Worm (Caenorhabditis elegans): Measurements from ENCODE around the gene B0432.7.

B0432.7 gene

DNA sequence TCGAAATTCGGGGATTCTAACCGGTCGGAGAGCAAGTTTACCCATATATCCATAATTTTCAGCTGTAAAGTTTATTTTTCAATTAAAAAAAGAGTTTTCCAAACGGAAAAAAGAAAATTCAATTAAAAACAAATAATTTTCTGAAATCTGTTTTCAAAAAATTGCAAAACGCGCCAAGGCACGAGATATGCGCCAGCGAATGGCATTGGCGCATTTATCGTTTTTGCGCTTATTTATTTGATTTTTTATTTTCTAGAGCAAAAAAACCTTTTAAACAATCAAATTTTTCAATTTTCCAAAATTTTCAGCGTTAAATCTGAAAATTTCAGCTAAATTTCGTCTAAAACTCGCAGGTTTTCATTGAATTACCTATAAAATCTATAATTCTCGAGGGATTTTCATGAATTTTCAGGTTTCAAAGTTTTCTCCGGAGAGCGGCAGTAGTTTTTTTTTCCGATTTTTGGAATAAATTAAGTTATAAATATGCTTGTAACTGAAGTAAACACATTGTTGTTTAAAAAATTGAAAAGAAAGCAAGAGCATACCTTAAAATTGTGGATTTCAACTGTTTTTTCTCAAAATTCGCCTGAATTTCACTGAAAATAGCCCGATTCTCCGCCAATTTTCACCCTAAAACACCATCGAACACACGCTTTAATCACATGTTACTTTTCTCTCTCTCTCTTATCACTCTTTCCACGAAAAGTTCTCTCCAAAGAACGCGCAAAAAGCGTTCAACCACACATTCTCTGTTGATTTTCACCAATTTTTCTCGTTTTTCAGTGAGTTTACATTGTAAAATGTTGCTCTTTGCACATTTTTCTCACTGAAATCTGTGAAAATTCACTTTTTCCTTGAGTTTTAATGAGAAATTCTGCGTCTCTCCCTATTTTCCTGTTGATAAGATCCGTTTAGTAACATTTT is 12.1 kb upstream of the B0432.7 start, which contains the start of gene B0432.10 (continued):
- peak in 1 of 3 experiments; percentile 96 for TF ChIP-seq lin-35 (GFP tag; optimal IDR thresholded peaks at IDR 0.05)
- no peak for TF ChIP-seq mel-28 (tag; optimal IDR thresholded peaks at IDR 0.05; ENCODE audit: borderline replicate concordance)
- 0 out of 2 replicates have a peak, but pooled peaks have one; percentile 48 for TF ChIP-seq D2030.7 (GFP tag; IDR thresholded peaks at IDR 0.05)
- no peak for TF ChIP-seq tbx-9 (tag; optimal IDR thresholded peaks at IDR 0.05; ENCODE audit: borderline replicate concordance)
- TF ChIP-seq F57A8.1 (GFP tag; optimal IDR thresholded peaks at IDR 0.05), result no peak
- TF ChIP-seq sptf-2 (GFP tag; optimal IDR thresholded peaks at IDR 0.05), result no peak
- TF ChIP-seq madf-3 (GFP tag; IDR thresholded peaks at IDR 0.05), result 0 out of 2 replicates have a peak, but pooled peaks have one; percentile 26
- TF ChIP-seq Y95B8A.8 (GFP tag; IDR thresholded peaks at IDR 0.05), result no peak
- TF ChIP-seq let-607 (tag; optimal IDR thresholded peaks at IDR 0.05), result peak in 1 of 2 experiments; percentile 27
- peak; percentile 81 for TF ChIP-seq efl-1 (GFP tag; optimal IDR thresholded peaks at IDR 0.05)
- no peak for TF ChIP-seq sdz-38 (tag; optimal IDR thresholded peaks at IDR 0.05)
- TF ChIP-seq unc-130 (GFP tag; optimal IDR thresholded peaks at IDR 0.05), result no peak
- TF ChIP-seq K12H6.12 (tag; optimal IDR thresholded peaks at IDR 0.05), result peak; percentile 44
- no peak for TF ChIP-seq madf-8 (GFP tag; conservative IDR thresholded peaks at IDR 0.05)
- peak; percentile 33; the same call in 1 of the 2 replicates for TF ChIP-seq ekl-4 (GFP tag; IDR thresholded peaks at IDR 0.05)
- no peak for TF ChIP-seq T26A5.8 (tag; optimal IDR thresholded peaks at IDR 0.05)
- TF ChIP-seq nfyb-1 (GFP tag; IDR thresholded peaks at IDR 0.05), result peak; percentile 69; the same call in 1 of the 2 replicates
- 0 out of 2 replicates have a peak, but pooled peaks have one; percentile 9 for TF ChIP-seq lir-1 (GFP tag; conservative IDR thresholded peaks at IDR 0.05)
- no peak for TF ChIP-seq ceh-40 (GFP tag; IDR thresholded peaks at IDR 0.05)
- TF ChIP-seq cebp-1 (GFP tag; IDR thresholded peaks at IDR 0.05), result no peak
- peak; percentile 65 for TF ChIP-seq cebp-1 (tag; optimal IDR thresholded peaks at IDR 0.05)
- TF ChIP-seq nhr-27 (tag; optimal IDR thresholded peaks at IDR 0.05), result no peak
- TF ChIP-seq lin-54 (GFP tag; optimal IDR thresholded peaks at IDR 0.05), result peak; percentile 93
- TF ChIP-seq hmg-1.2 (GFP tag; IDR thresholded peaks at IDR 0.05), result peak; percentile 31; the same call in 1 of the 2 replicates
- no peak for TF ChIP-seq attf-6 (GFP tag; IDR thresholded peaks at IDR 0.05)
- TF ChIP-seq F10E7.11 (tag; optimal IDR thresholded peaks at IDR 0.05), result no peak
- no peak for TF ChIP-seq C17E4.6 (GFP tag; IDR thresholded peaks at IDR 0.05)
- TF ChIP-seq nhr-120 (GFP tag; IDR thresholded peaks at IDR 0.05), result no peak
- no peak for TF ChIP-seq ceh-27 (GFP tag; optimal IDR thresholded peaks at IDR 0.05)
- 0 out of 2 replicates have a peak, but pooled peaks have one; percentile 14 for TF ChIP-seq ceh-100 (GFP tag; IDR thresholded peaks at IDR 0.05)
- TF ChIP-seq aptf-2 (GFP tag; conservative IDR thresholded peaks at IDR 0.05), result no peak
- TF ChIP-seq ztf-18 (tag; optimal IDR thresholded peaks at IDR 0.05), result peak; percentile 94
- no peak for TF ChIP-seq xnd-1 (tag; optimal IDR thresholded peaks at IDR 0.05)
- TF ChIP-seq dox-1 (GFP tag; IDR thresholded peaks at IDR 0.05), result peak; percentile 59
- no peak for TF ChIP-seq him-1 (tag; optimal IDR thresholded peaks at IDR 0.05)
- TF ChIP-seq madf-6 (GFP tag; IDR thresholded peaks at IDR 0.05), result peak; percentile 41; the same call in 1 of the 2 replicates
- TF ChIP-seq somi-1 (GFP tag; optimal IDR thresholded peaks at IDR 0.05), result no peak
- no peak for TF ChIP-seq ceh-91 (GFP tag; IDR thresholded peaks at IDR 0.05)
- no peak for TF ChIP-seq B0035.1 (tag; optimal IDR thresholded peaks at IDR 0.05)
- no peak for TF ChIP-seq ceh-58 (GFP tag; IDR thresholded peaks at IDR 0.05)
- no peak for TF ChIP-seq zfh-2 (GFP tag; conservative IDR thresholded peaks at IDR 0.05)
- TF ChIP-seq F52B5.7 (tag; optimal IDR thresholded peaks at IDR 0.05), result no peak
- TF ChIP-seq egrh-3 (GFP tag; IDR thresholded peaks at IDR 0.05), result no peak
- TF ChIP-seq ztf-28 (GFP tag; IDR thresholded peaks at IDR 0.05), result no peak
- peak; percentile 28 for TF ChIP-seq lsl-1 (GFP tag; optimal IDR thresholded peaks at IDR 0.05)
- peak; percentile 70; the same call in 1 of the 2 replicates for TF ChIP-seq K11D2.4 (GFP tag; IDR thresholded peaks at IDR 0.05)
